Worm (Caenorhabditis elegans) whole organism, early embryonic: ENCODE results near the gene D2045.7.

ENCODE experiments used
- B0310.2 ChIP-seq: sonication (generic microtip); optimal IDR thresholded peaks from 2 replicates; lab custom pipeline; 2016; ENCODE audit warnings: mild to moderate bottlenecking, missing genetic modification characterization, missing compliant biosample characterization
- F13C5.2 ChIP-seq: sonication (generic microtip); optimal IDR thresholded peaks from 2 replicates; lab custom pipeline; 2017; ENCODE audit warnings: mild to moderate bottlenecking, missing genetic modification characterization, inconsistent platforms, missing compliant biosample characterization
- ama-1 ChIP-seq: fragments of 150-350 bp; optimal IDR thresholded peaks from 2 replicates; lab custom pipeline; 2014
- ceh-13 ChIP-seq: fragments of 200-800 bp; sonication (Bioruptor generic); optimal IDR thresholded peaks from 2 replicates; lab custom pipeline; 2018; ENCODE audit warnings: mild to moderate bottlenecking, missing genetic modification characterization, missing compliant biosample characterization
- flt-1 ChIP-seq: fragments of 200-800 bp; sonication (Bioruptor generic); IDR thresholded peaks from 2 replicates; pipeline ENCODE4 v1.3.6; 2022; ENCODE audit warnings: missing genetic modification characterization, missing compliant biosample characterization
- pes-1 ChIP-seq: fragments of 200-800 bp; sonication (Bioruptor generic); IDR thresholded peaks from 2 replicates; pipeline ENCODE4 v1.3.6; 2022; ENCODE audit warnings: missing genetic modification reagents, missing genetic modification characterization, missing compliant biosample characterization
- sea-1 ChIP-seq: fragments of 200-800 bp; sonication (Bioruptor generic); conservative IDR thresholded peaks from 2 replicates; pipeline ENCODE4 v1.3.6; 2022; ENCODE audit warnings: missing genetic modification characterization, missing compliant biosample characterization

- TF ChIP-seq F13C5.2: no peak
- TF ChIP-seq pes-1 (GFP tag; lab: Robert Waterston, UW): no peak
- no peak for TF ChIP-seq flt-1 (GFP tag; lab: Robert Waterston, UW)
- no peak for TF ChIP-seq ceh-13
- TF ChIP-seq ama-1 (lab: Kevin White, UChicago): no peak
- no peak for TF ChIP-seq sea-1 (GFP tag; lab: Robert Waterston, UW)
- no peak for TF ChIP-seq B0310.2 (tag; lab: Kevin White, UChicago)
Observed at ce11 chrIII:10525927-10526326, 46.6 kb downstream of the D2045.7 start.
